Worm (Caenorhabditis elegans) whole organism, L4 larva: Measurements from ENCODE around the gene spe-41.

Source experiments
- R02D3.7 ChIP-seq: fragments of 150-350 bp; sonication (generic microtip); optimal IDR thresholded peaks from 3 replicates; lab custom pipeline; 2014; ENCODE audit warnings: missing biosample characterization, missing genetic modification characterization
- arid-1 ChIP-seq: fragments of 200-800 bp; sonication (Bioruptor generic); conservative IDR thresholded peaks from 2 replicates; pipeline ENCODE4 v1.3.6; 2022; ENCODE audit warnings: missing genetic modification reagents, missing genetic modification characterization, missing compliant biosample characterization
- dve-1 ChIP-seq: sonication (generic microtip); optimal IDR thresholded peaks from 2 replicates; lab custom pipeline; 2017; ENCODE audit warnings: antibody characterized with exemption, mild to moderate bottlenecking, missing genetic modification characterization, missing compliant biosample characterization; ENCODE audit not compliant: insufficient read depth
- lin-38 ChIP-seq: fragments of 200-800 bp; sonication (Bioruptor generic); IDR thresholded peaks from 2 replicates; pipeline ENCODE4 v1.3.6; 2022; ENCODE audit warnings: missing genetic modification reagents, missing genetic modification characterization, missing compliant biosample characterization
- nhr-111 ChIP-seq: fragments of 200-800 bp; sonication (Bioruptor generic); optimal IDR thresholded peaks from 2 replicates; lab custom pipeline; 2018; ENCODE audit warnings: mild to moderate bottlenecking, missing genetic modification characterization, missing compliant biosample characterization
- nhr-25 ChIP-seq: sonication (generic microtip); optimal IDR thresholded peaks from 2 replicates; lab custom pipeline; 2017; ENCODE audit warnings: missing genetic modification characterization, mild to moderate bottlenecking, missing compliant biosample characterization, antibody characterized with exemption, moderate library complexity, borderline replicate concordance; ENCODE audit not compliant: insufficient read depth
- nhr-77 ChIP-seq: fragments of 150-350 bp; optimal IDR thresholded peaks from 2 replicates; lab custom pipeline; 2014; ENCODE audit warnings: missing biosample characterization, missing genetic modification characterization

DNA sequence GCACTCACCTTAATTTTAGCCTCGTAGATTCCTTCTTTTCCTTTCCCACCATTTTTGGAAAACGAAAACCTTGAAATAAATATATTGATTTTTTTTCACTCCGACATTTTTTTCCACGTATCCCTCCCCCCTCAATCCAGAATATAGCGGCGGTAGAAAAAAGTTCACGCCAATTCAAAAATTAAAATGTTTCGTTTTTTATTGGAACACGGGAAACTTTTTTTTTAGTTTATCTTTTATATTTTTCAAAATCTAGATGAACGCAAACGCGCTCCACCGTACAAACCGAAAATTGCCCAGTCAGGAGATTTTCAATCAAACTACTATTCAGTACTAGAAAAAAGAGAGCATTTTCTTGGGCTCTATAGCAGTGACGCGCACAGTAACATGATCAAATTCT, at the start of gene spe-41:
- TF ChIP-seq nhr-25 = no peak
- no peak for TF ChIP-seq R02D3.7
- TF ChIP-seq lin-38 (GFP tag; lab: Robert Waterston, UW) = no peak
- no peak for TF ChIP-seq nhr-111 (GFP tag; lab: Kevin White, UChicago)
- TF ChIP-seq arid-1 (GFP tag; lab: Robert Waterston, UW) = no peak
- no peak for TF ChIP-seq dve-1 (tag; lab: Kevin White, UChicago)
- no peak for TF ChIP-seq nhr-77 (tag; lab: Kevin White, UChicago)
